Fruit fly (Drosophila melanogaster) whole organism: Measurements from ENCODE around the gene CG11436.

Experiments used
- pan ChIP-seq: fragments of >200 bp; optimal IDR thresholded peaks from 2 replicates; lab custom pipeline; 2017
- psq ChIP-seq: fragments of >200 bp; optimal IDR thresholded peaks from 2 replicates; lab custom pipeline; 2017

dm6 chrX:4582422-4582821, 30.7 kb upstream of the CG11436 start:
- TF ChIP-seq psq (lab: Kevin White, UChicago) (no peak), pan (lab: Kevin White, UChicago) (no peak)
